Worm (Caenorhabditis elegans) whole organism, L4 larva: Measurements from ENCODE around the gene tmed-1.

ENCODE experiments used
- R02D3.7 ChIP-seq: fragments of 150-350 bp; sonication (generic microtip); optimal IDR thresholded peaks from 3 replicates; lab custom pipeline; 2014; ENCODE audit warnings: missing biosample characterization, missing genetic modification characterization
- Y105C5A.15 ChIP-seq: fragments of 200-800 bp; sonication (Bioruptor generic); IDR thresholded peaks from 2 replicates; pipeline ENCODE4 v1.3.6; 2022; ENCODE audit warnings: missing genetic modification characterization, missing compliant biosample characterization
- ceh-32 ChIP-seq: sonication (generic microtip); optimal IDR thresholded peaks from 2 replicates; lab custom pipeline; 2016; ENCODE audit warnings: mild to moderate bottlenecking, missing genetic modification characterization, missing compliant biosample characterization; ENCODE audit not compliant: poor library complexity
- dpl-1 ChIP-seq: fragments of 150-350 bp; optimal IDR thresholded peaks from 2 replicates; lab custom pipeline; 2014; ENCODE audit warnings: missing biosample characterization, missing genetic modification reagents, missing genetic modification characterization
- egl-43 ChIP-seq: fragments of 200-800 bp; sonication (Bioruptor generic); IDR thresholded peaks from 2 replicates; pipeline ENCODE4 v1.3.6; 2022; ENCODE audit warnings: missing genetic modification reagents, missing genetic modification characterization, missing compliant biosample characterization
- nhr-11 ChIP-seq: fragments of 150-350 bp; optimal IDR thresholded peaks from 2 replicates; lab custom pipeline; 2014; ENCODE audit warnings: missing biosample characterization, missing genetic modification characterization
- nhr-111 ChIP-seq: fragments of 200-800 bp; sonication (Bioruptor generic); optimal IDR thresholded peaks from 2 replicates; lab custom pipeline; 2018; ENCODE audit warnings: mild to moderate bottlenecking, missing genetic modification characterization, missing compliant biosample characterization
- nhr-48 ChIP-seq: sonication (generic microtip); optimal IDR thresholded peaks from 2 replicates; lab custom pipeline; 2016; ENCODE audit warnings: mild to moderate bottlenecking, missing genetic modification characterization, missing compliant biosample characterization
- nhr-77 ChIP-seq: fragments of 150-350 bp; optimal IDR thresholded peaks from 2 replicates; lab custom pipeline; 2014; ENCODE audit warnings: missing biosample characterization, missing genetic modification characterization
- pqm-1 ChIP-seq: sonication (generic microtip); optimal IDR thresholded peaks from 2 replicates; lab custom pipeline; 2017; ENCODE audit warnings: missing biosample characterization, missing genetic modification characterization
- snpc-4 ChIP-seq: fragments of 150-350 bp; optimal IDR thresholded peaks from 2 replicates; lab custom pipeline; 2014; ENCODE audit warnings: missing biosample characterization, missing genetic modification characterization
- unc-39 ChIP-seq: sonication (generic microtip); optimal IDR thresholded peaks from 2 replicates; lab custom pipeline; 2017; ENCODE audit warnings: missing biosample characterization, missing genetic modification characterization
- unc-62 ChIP-seq, 3 experiments: fragments of 150-350 bp in 1 of 3; sonication (generic microtip); optimal IDR thresholded peaks in 2 of 3; peaks in 1 of 3; 1 replicate in 1 of 3; 2 replicates in 2 of 3; lab custom pipeline; 2014 to 2017; ENCODE audit warnings: missing biosample characterization in 3 of 3, missing genetic modification characterization in 3 of 3, missing genetic modification reagents in 3 of 3, missing genotype in 1 of 3
- zfp-2 ChIP-seq: sonication (generic microtip); optimal IDR thresholded peaks from 2 replicates; lab custom pipeline; 2016; ENCODE audit warnings: mild to moderate bottlenecking, missing genetic modification characterization, missing compliant biosample characterization

DNA sequence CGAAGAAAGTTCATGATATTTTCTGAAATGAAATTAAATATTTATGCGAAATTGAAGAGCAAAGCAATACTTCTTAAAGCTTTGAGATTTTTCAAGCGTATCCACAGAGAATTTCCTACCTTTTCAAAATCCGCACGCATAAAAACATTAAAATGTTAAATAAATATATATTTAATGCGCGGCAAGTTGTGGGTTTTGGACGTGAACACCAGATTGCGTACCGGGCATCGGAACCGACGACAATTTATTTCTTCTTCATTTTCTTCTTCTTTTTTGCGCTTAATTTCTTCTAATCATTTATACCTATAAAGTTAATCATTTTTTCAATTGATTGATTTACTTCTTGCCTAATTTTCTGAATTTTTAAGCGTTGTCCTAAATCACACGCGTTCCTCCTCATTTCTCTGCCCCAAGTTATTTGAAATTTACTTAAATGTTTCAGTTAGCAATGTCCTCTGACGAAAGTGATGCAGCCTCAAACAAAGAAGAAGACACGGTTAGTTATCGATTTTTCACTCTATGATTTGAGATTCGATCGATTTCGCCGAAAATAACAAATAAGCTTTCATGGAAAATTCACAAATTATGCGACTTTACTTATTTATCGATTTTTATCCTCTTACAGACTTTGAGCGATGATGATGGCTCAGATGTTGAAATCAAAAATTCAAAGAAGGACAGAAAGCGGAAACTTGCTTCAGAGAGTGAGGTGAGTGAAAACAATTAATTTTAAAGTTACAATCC lies 26.7 kb downstream of the tmed-1 start, which contains the start of the genes bre-5 and spt-5:
- TF ChIP-seq nhr-11 (tag; lab: Kevin White, UChicago) (no peak), nhr-111 (GFP tag; lab: Kevin White, UChicago) (no peak), snpc-4 (tag; lab: Kevin White, UChicago) (no peak), zfp-2 (no peak), ceh-32 (tag; lab: Kevin White, UChicago) (no peak), nhr-77 (tag; lab: Kevin White, UChicago) (no peak), nhr-48 (tag; lab: Kevin White, UChicago) (no peak), pqm-1 (tag; lab: Kevin White, UChicago) (no peak), dpl-1 (GFP tag; lab: Kevin White, UChicago) (peak; percentile 29), egl-43 (GFP tag; lab: Robert Waterston, UW) (no peak), unc-39 (tag; lab: Kevin White, UChicago) (no peak), Y105C5A.15 (GFP tag; lab: Robert Waterston, UW) (no peak), unc-62 (GFP tag; optimal IDR thresholded peaks at IDR 0.05 in 1 of 2; lab: Kevin White, UChicago) (peak in 1 of 2 experiments; percentile 8), unc-62 (tag; optimal IDR thresholded peaks at IDR 0.05; lab: Kevin White, UChicago) (no peak), R02D3.7 (tag; lab: Kevin White, UChicago) (no peak)
